Fruit fly (Drosophila melanogaster) whole organism, prepupa: ENCODE measurements around the gene CG43203.

Experiments used
- Blimp-1 ChIP-seq: fragments of 200-800 bp; sonication (Bioruptor generic); optimal IDR thresholded peaks from 3 replicates; lab custom pipeline; 2017; ENCODE audit warnings: missing biosample characterization, missing genetic modification characterization, mild to moderate bottlenecking, moderate library complexity, missing genetic modification reagents
- CG10669 ChIP-seq: fragments of 200-800 bp; sonication (Bioruptor generic); optimal IDR thresholded peaks from 3 replicates; lab custom pipeline; 2018; ENCODE audit warnings: missing biosample characterization, mild to moderate bottlenecking, missing genetic modification characterization, moderate library complexity
- CG11294 ChIP-seq: fragments of 200-800 bp; sonication (Bioruptor generic); IDR thresholded peaks from 2 replicates; pipeline ENCODE4 v1.3.6; 2022; ENCODE audit warnings: missing biosample characterization, missing genetic modification characterization
- CG1621 ChIP-seq: fragments of 200-800 bp; sonication (Bioruptor generic); optimal IDR thresholded peaks from 3 replicates; lab custom pipeline; 2018; ENCODE audit warnings: missing biosample characterization, mild to moderate bottlenecking, missing genetic modification characterization
- CG3032 ChIP-seq: fragments of 200-800 bp; optimal IDR thresholded peaks from 2 replicates; lab custom pipeline; 2019; ENCODE audit warnings: missing biosample characterization, mild to moderate bottlenecking, missing genetic modification characterization, moderate library complexity
- CG31627 ChIP-seq: fragments of 200-800 bp; sonication (Bioruptor generic); optimal IDR thresholded peaks from 3 replicates; lab custom pipeline; 2016; ENCODE audit warnings: missing biosample characterization, missing genetic modification characterization
- CG34406 ChIP-seq: fragments of 200-800 bp; sonication (Bioruptor generic); optimal IDR thresholded peaks from 3 replicates; lab custom pipeline; 2016; ENCODE audit warnings: missing biosample characterization, missing genetic modification characterization
- CG6163 ChIP-seq: fragments of 200-800 bp; sonication (Bioruptor generic); IDR thresholded peaks from 3 replicates; pipeline ENCODE4 v1.3.6; 2022; ENCODE audit warnings: missing biosample characterization, missing genetic modification characterization
- CG6276 ChIP-seq: fragments of 200-800 bp; sonication (Bioruptor generic); optimal IDR thresholded peaks from 2 replicates; lab custom pipeline; 2017; ENCODE audit warnings: missing biosample characterization, mild to moderate bottlenecking, missing genetic modification characterization
- CG6792 ChIP-seq: fragments of 200-800 bp; sonication (Bioruptor generic); optimal IDR thresholded peaks from 3 replicates; lab custom pipeline; 2016; ENCODE audit warnings: missing biosample characterization, missing genetic modification characterization
- CG6808 ChIP-seq: fragments of 200-800 bp; sonication (Bioruptor generic); optimal IDR thresholded peaks from 3 replicates; lab custom pipeline; 2017; ENCODE audit warnings: missing biosample characterization, missing genetic modification characterization, mild to moderate bottlenecking, moderate library complexity, missing genetic modification reagents
- CG6854 ChIP-seq: fragments of 200-800 bp; sonication (Bioruptor generic); optimal IDR thresholded peaks from 2 replicates; lab custom pipeline; 2017; ENCODE audit warnings: missing biosample characterization, mild to moderate bottlenecking, missing genetic modification characterization
- CG7368 ChIP-seq: fragments of 200-800 bp; sonication (Bioruptor generic); optimal IDR thresholded peaks from 3 replicates; lab custom pipeline; 2016; ENCODE audit warnings: missing biosample characterization, missing genetic modification characterization
- CG8319 ChIP-seq: fragments of 200-800 bp; sonication (Bioruptor generic); optimal IDR thresholded peaks from 3 replicates; lab custom pipeline; 2016; ENCODE audit warnings: missing biosample characterization, missing genetic modification characterization
- Eip75B ChIP-seq: fragments of 200-800 bp; sonication (Bioruptor generic); optimal IDR thresholded peaks from 3 replicates; lab custom pipeline; 2016; ENCODE audit warnings: missing biosample characterization, missing genetic modification characterization
- Eip93F ChIP-seq: fragments of 200-800 bp; sonication (Bioruptor generic); optimal IDR thresholded peaks from 2 replicates; lab custom pipeline; 2016; ENCODE audit warnings: missing biosample characterization, mild to moderate bottlenecking, missing genetic modification characterization
- Ets96B ChIP-seq: fragments of 200-800 bp; optimal IDR thresholded peaks from 2 replicates; lab custom pipeline; 2019; ENCODE audit warnings: missing biosample characterization, mild to moderate bottlenecking, missing genetic modification characterization, moderate library complexity
- Hr39 ChIP-seq: fragments of 200-800 bp; sonication (Bioruptor generic); optimal IDR thresholded peaks from 2 replicates; lab custom pipeline; 2016; ENCODE audit warnings: missing biosample characterization, missing genetic modification characterization
- OdsH ChIP-seq: fragments of 200-800 bp; sonication (Bioruptor generic); optimal IDR thresholded peaks from 3 replicates; lab custom pipeline; 2016; ENCODE audit warnings: missing biosample characterization, missing genetic modification characterization
- Sox102F ChIP-seq: fragments of 200-800 bp; sonication (Bioruptor generic); optimal IDR thresholded peaks from 2 replicates; lab custom pipeline; 2016; ENCODE audit warnings: missing biosample characterization, mild to moderate bottlenecking, missing genetic modification characterization
- Sox15 ChIP-seq: fragments of 200-800 bp; sonication (Bioruptor generic); optimal IDR thresholded peaks from 3 replicates; lab custom pipeline; 2016; ENCODE audit warnings: missing biosample characterization, missing genetic modification characterization
- dsx ChIP-seq: fragments of 200-800 bp; optimal IDR thresholded peaks from 3 replicates; lab custom pipeline; 2019; ENCODE audit warnings: missing biosample characterization, mild to moderate bottlenecking, missing genetic modification characterization, moderate library complexity; ENCODE audit not compliant: poor library complexity, severe bottlenecking
- esn ChIP-seq: fragments of 200-800 bp; sonication (Bioruptor generic); optimal IDR thresholded peaks from 2 replicates; lab custom pipeline; 2016; ENCODE audit warnings: missing biosample characterization, mild to moderate bottlenecking, missing genetic modification characterization, moderate library complexity
- fkh ChIP-seq: fragments of 200-800 bp; sonication (Bioruptor generic); optimal IDR thresholded peaks from 3 replicates; lab custom pipeline; 2017; ENCODE audit warnings: missing biosample characterization, mild to moderate bottlenecking, missing genetic modification characterization, moderate library complexity
- lz ChIP-seq: fragments of 200-800 bp; sonication (Bioruptor generic); optimal IDR thresholded peaks from 3 replicates; lab custom pipeline; 2016; ENCODE audit warnings: missing biosample characterization, missing genetic modification characterization
- net ChIP-seq: fragments of 200-800 bp; sonication (Bioruptor generic); optimal IDR thresholded peaks from 3 replicates; lab custom pipeline; 2016; ENCODE audit warnings: missing biosample characterization, missing genetic modification characterization
- spab ChIP-seq: fragments of 200-800 bp; sonication (Bioruptor generic); optimal IDR thresholded peaks from 2 replicates; lab custom pipeline; 2017; ENCODE audit warnings: missing biosample characterization, mild to moderate bottlenecking, missing genetic modification characterization, missing genetic modification reagents
- ss ChIP-seq, 2 experiments: fragments of 200-800 bp; sonication (Bioruptor generic); optimal IDR thresholded peaks; 2 replicates in 1 of 2; 3 replicates in 1 of 2; lab custom pipeline; 2017 to 2018; ENCODE audit warnings: mild to moderate bottlenecking in 2 of 2, missing biosample characterization in 2 of 2, missing genetic modification characterization in 2 of 2, moderate library complexity in 1 of 2
- svp ChIP-seq: fragments of 200-800 bp; sonication (Bioruptor generic); peaks from one replicate; lab custom pipeline; 2016; ENCODE audit warnings: missing biosample characterization, missing genetic modification characterization
- topi ChIP-seq: fragments of 200-800 bp; sonication (Bioruptor generic); optimal IDR thresholded peaks from 3 replicates; lab custom pipeline; 2016; ENCODE audit warnings: missing biosample characterization, missing genetic modification characterization
- vri ChIP-seq: fragments of 200-800 bp; sonication (Bioruptor generic); optimal IDR thresholded peaks from 3 replicates; lab custom pipeline; 2016; ENCODE audit warnings: missing biosample characterization, mild to moderate bottlenecking, missing genetic modification characterization

Gene CG43203

dm6 chr3R:19328716-19329115 lies 25.1 kb upstream of the CG43203 start:
- TF ChIP-seq Blimp-1 (GFP tag; lab: Kevin White, UChicago), result peak; percentile 13
- TF ChIP-seq CG6808, result no peak
- peak; percentile 37 for TF ChIP-seq svp (GFP tag; lab: Kevin White, UChicago)
- TF ChIP-seq Sox102F (GFP tag; lab: Kevin White, UChicago), result peak; percentile 12
- TF ChIP-seq topi (GFP tag; lab: Kevin White, UChicago), result no peak
- TF ChIP-seq vri (GFP tag; lab: Kevin White, UChicago), result no peak
- peak; percentile 36 for TF ChIP-seq Eip75B (GFP tag; lab: Kevin White, UChicago)
- TF ChIP-seq CG6163 (GFP tag; lab: Robert Waterston, UW), result no peak
- TF ChIP-seq ss (GFP tag; optimal IDR thresholded peaks at IDR 0.05; lab: Kevin White, UChicago), result peak in 1 of 2 experiments; percentile 66
- no peak for TF ChIP-seq esn (GFP tag; lab: Kevin White, UChicago)
- TF ChIP-seq OdsH (GFP tag; lab: Kevin White, UChicago), result no peak
- peak; percentile 71 for TF ChIP-seq CG6854 (GFP tag; lab: Kevin White, UChicago)
- TF ChIP-seq CG34406 (GFP tag; lab: Kevin White, UChicago), result no peak
- no peak for TF ChIP-seq CG8319 (GFP tag; lab: Kevin White, UChicago)
- TF ChIP-seq, all 60 proteins: peak for 6

DNA sequence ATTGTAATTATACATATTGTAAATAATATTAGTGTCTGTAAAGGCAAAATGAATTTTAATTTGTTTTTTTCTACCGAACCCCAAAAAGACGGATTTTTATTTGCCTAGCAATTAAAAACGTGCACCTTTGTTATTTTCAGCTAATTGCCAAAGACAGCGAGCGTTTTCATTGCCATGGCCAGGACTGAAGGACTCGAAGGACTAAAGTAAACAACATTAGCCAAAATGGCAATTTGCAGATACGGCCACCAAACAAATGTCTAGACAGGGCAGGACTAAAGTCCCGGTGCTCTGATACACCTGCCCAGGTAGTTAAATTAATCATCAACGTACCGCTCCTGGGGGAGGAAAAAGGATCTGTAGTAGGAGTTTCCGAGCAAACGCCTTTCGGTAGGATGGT lies 21.8 kb upstream of the CG43203 start:
- TF ChIP-seq Sox102F (GFP tag; lab: Kevin White, UChicago), result no peak
- no peak for TF ChIP-seq vri (GFP tag; lab: Kevin White, UChicago)
- no peak for TF ChIP-seq CG11294

DNA sequence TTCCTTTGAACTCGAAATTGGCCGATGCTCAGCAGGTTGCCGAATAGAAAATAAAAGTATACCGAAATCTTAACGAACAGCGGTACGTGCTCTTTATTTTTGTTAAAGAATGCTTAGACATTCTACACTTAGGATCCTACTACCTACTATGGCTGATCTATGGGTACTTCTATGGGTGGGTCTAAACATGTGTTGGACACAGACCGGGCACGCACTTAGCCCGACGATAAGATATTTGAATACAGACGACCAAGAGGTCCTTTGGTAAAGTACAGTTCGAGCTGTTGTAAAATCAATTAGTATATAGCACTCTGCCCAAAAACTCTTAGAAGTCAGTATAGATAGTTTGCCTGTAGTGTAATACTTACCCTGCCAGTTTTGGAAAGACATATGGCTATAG lies 21.3 kb upstream of the CG43203 start:
- TF ChIP-seq CG6808 (no peak), CG6854 (GFP tag; lab: Kevin White, UChicago) (no peak), CG10669 (GFP tag; lab: Kevin White, UChicago) (no peak), Eip93F (GFP tag; lab: Kevin White, UChicago) (no peak), CG3032 (tag; lab: Kevin White, UChicago) (no peak), CG31627 (no peak), net (GFP tag; lab: Kevin White, UChicago) (no peak), dsx (GFP tag; lab: Kevin White, UChicago) (no peak)

- TF ChIP-seq CG6276 (GFP tag; lab: Kevin White, UChicago) (no peak), Eip93F (GFP tag; lab: Kevin White, UChicago) (no peak), CG1621 (no peak), dsx (GFP tag; lab: Kevin White, UChicago) (no peak), spab (GFP tag; lab: Kevin White, UChicago) (no peak)
Measured at dm6 chr3R:19335482-19335881, 18.4 kb upstream of the CG43203 start.

DNA sequence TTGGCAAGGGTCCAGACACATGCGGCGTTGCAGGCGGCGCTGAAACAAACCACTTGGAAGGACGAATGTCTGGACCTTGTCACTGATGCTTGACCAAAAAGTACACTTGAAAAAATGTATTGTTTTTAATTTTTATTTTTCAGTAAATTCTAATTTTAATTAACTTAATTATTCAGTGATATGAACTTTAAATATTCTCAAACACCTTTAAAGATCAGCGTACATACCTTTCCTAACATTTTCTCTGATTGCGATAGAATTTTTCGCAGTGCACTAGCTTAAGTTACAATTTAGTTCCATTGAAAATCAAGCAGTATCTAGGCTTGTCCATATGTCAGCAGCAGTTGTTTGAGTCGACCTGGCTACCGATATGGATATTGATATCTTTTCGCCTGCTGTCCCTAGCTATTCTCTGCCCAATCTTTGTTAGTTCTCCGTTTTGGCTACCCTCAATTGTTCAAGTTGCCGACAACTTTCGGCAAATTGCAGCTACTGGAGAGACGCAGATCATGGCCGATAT lies 14.6 kb upstream of the CG43203 start:
- TF ChIP-seq svp (GFP tag; lab: Kevin White, UChicago) (peak; percentile 21), CG1621 (no peak)

- no peak for TF ChIP-seq Hr39 (GFP tag; lab: Kevin White, UChicago)
- no peak for TF ChIP-seq CG34406 (GFP tag; lab: Kevin White, UChicago)
- no peak for TF ChIP-seq esn (GFP tag; lab: Kevin White, UChicago)
- TF ChIP-seq CG7368, result no peak
- TF ChIP-seq CG8319 (GFP tag; lab: Kevin White, UChicago), result no peak
- TF ChIP-seq CG11294, result no peak
- TF ChIP-seq lz (GFP tag; lab: Kevin White, UChicago), result no peak
- no peak for TF ChIP-seq Ets96B (tag; lab: Kevin White, UChicago)
- TF ChIP-seq Eip75B (GFP tag; lab: Kevin White, UChicago), result no peak
- TF ChIP-seq CG6792 (GFP tag; lab: Kevin White, UChicago), result no peak
- no peak for TF ChIP-seq fkh (GFP tag; lab: Kevin White, UChicago)
- TF ChIP-seq ss (GFP tag; optimal IDR thresholded peaks at IDR 0.05; lab: Kevin White, UChicago), result no peak
- no peak for TF ChIP-seq Sox15
- TF ChIP-seq CG6163 (GFP tag; lab: Robert Waterston, UW), result no peak
Measured at dm6 chr3R:19340312-19341079, 13.4 kb upstream of the CG43203 start.
